Fruit fly (Drosophila melanogaster): Measurements from ENCODE around the gene Btk.

dm6 chr2L:8280225-8280624, 20.7 kb downstream of the Btk start:
- TF ChIP-seq NC2β (GFP tag; optimal IDR thresholded peaks at IDR 0.05) (no peak), CG30431 (GFP tag; optimal IDR thresholded peaks at IDR 0.05) (no peak), fd64A (GFP tag; optimal IDR thresholded peaks at IDR 0.05) (no peak), Atf6 (GFP tag; IDR thresholded peaks at IDR 0.05) (no peak), Neu2 (GFP tag; optimal IDR thresholded peaks at IDR 0.05; ENCODE audit: borderline replicate concordance) (no peak), Hr78 (GFP tag; optimal IDR thresholded peaks at IDR 0.05) (no peak), Bdp1 (GFP tag; optimal IDR thresholded peaks at IDR 0.05) (no peak), ranshi (GFP tag; IDR thresholded peaks at IDR 0.05) (no peak)

Data from whole organism, embryonic.